Worm (Caenorhabditis elegans) whole organism, L1 larva: ENCODE measurements around the gene mboa-1.

ENCODE experiments used
- aha-1 ChIP-seq: fragments of 150-350 bp; optimal IDR thresholded peaks from 2 replicates; lab custom pipeline; 2014; ENCODE audit warnings: missing biosample characterization, missing genetic modification characterization
- egl-27 ChIP-seq, 2 experiments: fragments of 150-350 bp in 1 of 2; sonication (generic microtip); optimal IDR thresholded peaks; 3 replicates each; lab custom pipeline; 2017 to 2018; ENCODE audit warnings: missing biosample characterization in 2 of 2, missing genetic modification characterization in 2 of 2, missing genetic modification reagents in 2 of 2
- nhr-28 ChIP-seq: fragments of 150-350 bp; optimal IDR thresholded peaks from 2 replicates; lab custom pipeline; 2014; ENCODE audit warnings: missing biosample characterization, missing genetic modification characterization
- pag-3 ChIP-seq: sonication (generic microtip); optimal IDR thresholded peaks from 2 replicates; lab custom pipeline; 2017; ENCODE audit warnings: missing genetic modification characterization, mild to moderate bottlenecking, missing compliant biosample characterization, antibody characterized with exemption, borderline replicate concordance; ENCODE audit not compliant: insufficient read depth
- skn-1 ChIP-seq: fragments of 150-350 bp; optimal IDR thresholded peaks from 2 replicates; lab custom pipeline; 2014; ENCODE audit warnings: missing biosample characterization, missing genetic modification characterization
- zag-1 ChIP-seq: fragments of 150-350 bp; optimal IDR thresholded peaks from 2 replicates; lab custom pipeline; 2014; ENCODE audit warnings: missing biosample characterization, missing genetic modification characterization
- ztf-11 ChIP-seq, 2 experiments: sonication (generic microtip); optimal IDR thresholded peaks; 2 replicates each; lab custom pipeline; 2016 to 2017; ENCODE audit warnings: missing genetic modification characterization in 2 of 2, missing biosample characterization in 1 of 2, missing compliant biosample characterization in 1 of 2

ce11 chrX:16044325-16044724 is 13.7 kb downstream of the mboa-1 start:
- TF ChIP-seq zag-1, result no peak
- TF ChIP-seq aha-1 (tag; lab: Kevin White, UChicago), result no peak
- no peak for TF ChIP-seq ztf-11 (tag; optimal IDR thresholded peaks at IDR 0.05; lab: Kevin White, UChicago)
- TF ChIP-seq egl-27 (tag; optimal IDR thresholded peaks at IDR 0.05; lab: Kevin White, UChicago), result no peak
- TF ChIP-seq pag-3 (tag; lab: Kevin White, UChicago), result no peak
- no peak for TF ChIP-seq skn-1
- no peak for TF ChIP-seq nhr-28 (tag; lab: Kevin White, UChicago)
